Worm (Caenorhabditis elegans): ENCODE results near the gene C28F5.1.

The C28F5.1 gene

ce11 chrII:7529078-7529683 is 24.1 kb downstream of the C28F5.1 start, which contains the start of gene ZK1290.5:
ZK1290.5 (plus strand) TSS chrII:7529643.
- TF ChIP-seq npax-4 (tag; optimal IDR thresholded peaks at IDR 0.05) (no peak), pha-2 (tag; optimal IDR thresholded peaks at IDR 0.05) (no peak), F13H6.1 (tag; optimal IDR thresholded peaks at IDR 0.05) (peak; percentile 10), ceh-48 (tag; optimal IDR thresholded peaks at IDR 0.05) (no peak), ceh-31 (tag; optimal IDR thresholded peaks at IDR 0.05) (no peak), unc-3 (GFP tag; conservative IDR thresholded peaks at IDR 0.05) (no peak), unc-3 (tag; optimal IDR thresholded peaks at IDR 0.05) (no peak), nfya-1 (tag; optimal IDR thresholded peaks at IDR 0.05) (peak; percentile 50), unc-55 (GFP tag; optimal IDR thresholded peaks at IDR 0.05) (peak; percentile 69), ceh-18 (tag; optimal IDR thresholded peaks at IDR 0.05) (peak; percentile 84), hlh-30 (tag; optimal IDR thresholded peaks at IDR 0.05; ENCODE audit: insufficient read depth) (peak; percentile 61), dve-1 (tag; optimal IDR thresholded peaks at IDR 0.05) (no peak), rnt-1 (tag; optimal IDR thresholded peaks at IDR 0.05) (peak; percentile 54), ets-4 (tag; optimal IDR thresholded peaks at IDR 0.05) (peak; percentile 18)

DNA sequence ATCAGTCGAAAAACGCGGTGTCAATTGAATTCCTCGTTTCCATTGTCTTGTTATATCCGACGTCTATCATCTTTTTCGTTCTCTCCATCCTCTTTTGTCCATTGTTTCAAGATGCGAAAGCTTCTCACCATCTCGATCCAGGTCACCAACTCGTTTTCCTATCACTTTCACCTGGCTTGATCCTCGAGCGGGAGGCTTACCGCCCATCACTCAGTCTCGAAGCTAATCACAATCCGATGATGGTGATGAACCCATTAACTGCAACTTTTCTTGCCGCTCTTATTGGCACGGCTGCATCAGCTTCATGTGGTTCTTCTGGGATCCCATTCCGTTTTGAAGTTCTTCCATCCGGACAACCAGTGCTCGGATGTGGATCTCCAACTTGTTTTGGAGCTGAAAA is 25.8 kb downstream of the C28F5.1 start, which contains the start of gene wrt-1:
TSS of gene wrt-1 (plus strand) at position 53 of the 400 bp plus-strand sequence.
- TF ChIP-seq ceh-2 (tag; optimal IDR thresholded peaks at IDR 0.05) (no peak), ceh-18 (tag; optimal IDR thresholded peaks at IDR 0.05) (no peak), pha-4 (tag; optimal IDR thresholded peaks at IDR 0.05) (no peak), fax-1 (tag; optimal IDR thresholded peaks at IDR 0.05) (no peak), Y22D7AL.16 (tag; optimal IDR thresholded peaks at IDR 0.05) (no peak), fkh-10 (GFP tag; optimal IDR thresholded peaks at IDR 0.05) (no peak), gmeb-2 (tag; optimal IDR thresholded peaks at IDR 0.05) (no peak), sox-4 (tag; optimal IDR thresholded peaks at IDR 0.05) (no peak), ceh-22 (tag; optimal IDR thresholded peaks at IDR 0.05) (no peak), unc-86 (tag; optimal IDR thresholded peaks at IDR 0.05) (no peak), sox-2 (GFP tag; IDR thresholded peaks at IDR 0.05) (no peak), ceh-24 (tag; optimal IDR thresholded peaks at IDR 0.05) (no peak), pha-2 (tag; optimal IDR thresholded peaks at IDR 0.05) (no peak), ahr-1 (tag; optimal IDR thresholded peaks at IDR 0.05) (no peak), ceh-14 (tag; optimal IDR thresholded peaks at IDR 0.05) (no peak), ceh-6 (GFP tag; optimal IDR thresholded peaks at IDR 0.05) (no peak), elt-2 (tag; optimal IDR thresholded peaks at IDR 0.05) (no peak), ceh-9 (tag; optimal IDR thresholded peaks at IDR 0.05) (no peak), ceh-19 (GFP tag; optimal IDR thresholded peaks at IDR 0.05) (no peak), zip-5 (tag; optimal IDR thresholded peaks at IDR 0.05) (no peak)

ce11 chrII:7531478-7531877 is 26.4 kb downstream of the C28F5.1 start:
- TF ChIP-seq lim-6 (tag; optimal IDR thresholded peaks at IDR 0.05) (no peak), hlh-30 (tag; optimal IDR thresholded peaks at IDR 0.05; ENCODE audit: insufficient read depth) (no peak), tbx-7 (tag; optimal IDR thresholded peaks at IDR 0.05) (no peak), ceh-19 (GFP tag; optimal IDR thresholded peaks at IDR 0.05) (no peak), dmd-4 (tag; optimal IDR thresholded peaks at IDR 0.05; ENCODE audit: borderline replicate concordance) (no peak), K09A11.1 (tag; optimal IDR thresholded peaks at IDR 0.05; ENCODE audit: insufficient read depth) (no peak), pax-1 (tag; optimal IDR thresholded peaks at IDR 0.05) (no peak), unc-55 (GFP tag; optimal IDR thresholded peaks at IDR 0.05) (no peak), hlh-8 (tag; optimal IDR thresholded peaks at IDR 0.05) (no peak), nfya-1 (tag; optimal IDR thresholded peaks at IDR 0.05) (no peak)
